Worm (Caenorhabditis elegans): ENCODE measurements around the gene F45F2.11.

DNA sequence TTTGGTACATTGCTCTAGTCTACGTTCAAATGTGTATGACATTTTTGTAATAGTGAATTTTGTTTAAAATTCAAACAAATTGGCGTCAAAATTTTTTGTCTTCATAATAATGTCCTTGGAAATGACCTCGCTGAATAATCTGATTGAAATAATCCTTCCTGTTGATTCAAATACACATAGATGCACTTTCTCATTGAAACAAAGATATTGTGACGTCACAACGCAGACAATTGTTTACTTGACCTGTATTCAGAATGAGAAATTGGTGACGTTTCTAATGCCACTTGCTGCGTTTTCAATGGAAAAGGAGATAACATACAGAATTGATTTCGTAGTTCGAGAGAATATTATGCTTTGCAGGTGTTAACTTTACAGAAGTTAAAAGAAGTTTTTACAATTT is 13.2 kb upstream of the F45F2.11 start:
- TF ChIP-seq nhr-11 (tag; optimal IDR thresholded peaks at IDR 0.05) (no peak), snu-23 (GFP tag; optimal IDR thresholded peaks at IDR 0.05) (no peak), lin-15B (tag; optimal IDR thresholded peaks at IDR 0.05) (no peak), unc-62 (GFP tag; optimal IDR thresholded peaks at IDR 0.05) (no peak)

Data from whole organism, L1 larva.